Worm (Caenorhabditis elegans) whole organism, L3 larva: Measurements from ENCODE around the gene C39B10.4.

Source experiments
- ZK546.5 ChIP-seq: sonication (generic microtip); optimal IDR thresholded peaks from 2 replicates; lab custom pipeline; 2017; ENCODE audit warnings: missing biosample characterization, missing genetic modification characterization
- ceh-82 ChIP-seq: fragments of 150-350 bp; optimal IDR thresholded peaks from 2 replicates; lab custom pipeline; 2014; ENCODE audit warnings: missing biosample characterization, missing genetic modification characterization
- ceh-9 ChIP-seq: sonication (generic microtip); optimal IDR thresholded peaks from 2 replicates; lab custom pipeline; 2018; ENCODE audit warnings: missing biosample characterization, missing genetic modification characterization
- daf-12 ChIP-seq: fragments of 150-350 bp; optimal IDR thresholded peaks from 2 replicates; lab custom pipeline; 2014; ENCODE audit warnings: missing biosample characterization, missing genetic modification reagents, missing genetic modification characterization
- egl-5 ChIP-seq: fragments of 150-350 bp; optimal IDR thresholded peaks from 2 replicates; lab custom pipeline; 2017; ENCODE audit warnings: missing biosample characterization, missing genetic modification reagents, missing genetic modification characterization, inconsistent platforms
- elt-1 ChIP-seq: fragments of 150-350 bp; optimal IDR thresholded peaks from 2 replicates; lab custom pipeline; 2014; ENCODE audit warnings: missing biosample characterization, missing genetic modification characterization
- fos-1 ChIP-seq: fragments of 150-350 bp; optimal IDR thresholded peaks from 2 replicates; lab custom pipeline; 2014; ENCODE audit warnings: missing biosample characterization, missing genetic modification characterization
- jun-1 ChIP-seq: fragments of 150-350 bp; optimal IDR thresholded peaks from 2 replicates; lab custom pipeline; 2014; ENCODE audit warnings: missing biosample characterization, missing genetic modification reagents, missing genetic modification characterization
- lin-39 ChIP-seq: fragments of 150-350 bp; optimal IDR thresholded peaks from 2 replicates; lab custom pipeline; 2018; ENCODE audit warnings: missing biosample characterization, missing genetic modification reagents, missing genetic modification characterization
- mdl-1 ChIP-seq: fragments of 150-350 bp; optimal IDR thresholded peaks from 2 replicates; lab custom pipeline; 2014; ENCODE audit warnings: missing biosample characterization, missing genetic modification characterization
- nhr-25 ChIP-seq: sonication (generic microtip); optimal IDR thresholded peaks from 2 replicates; lab custom pipeline; 2017; ENCODE audit warnings: missing biosample characterization, missing genetic modification characterization
- pqm-1 ChIP-seq: fragments of 150-350 bp; optimal IDR thresholded peaks from 2 replicates; lab custom pipeline; 2017; ENCODE audit warnings: missing biosample characterization, missing genetic modification characterization, inconsistent platforms
- tbx-2 ChIP-seq: sonication (generic microtip); optimal IDR thresholded peaks from 2 replicates; lab custom pipeline; 2016; ENCODE audit warnings: mild to moderate bottlenecking, missing genetic modification characterization, missing compliant biosample characterization
- ztf-4 ChIP-seq: fragments of 150-350 bp; optimal IDR thresholded peaks from 2 replicates; lab custom pipeline; 2014; ENCODE audit warnings: missing biosample characterization, missing genetic modification characterization

DNA sequence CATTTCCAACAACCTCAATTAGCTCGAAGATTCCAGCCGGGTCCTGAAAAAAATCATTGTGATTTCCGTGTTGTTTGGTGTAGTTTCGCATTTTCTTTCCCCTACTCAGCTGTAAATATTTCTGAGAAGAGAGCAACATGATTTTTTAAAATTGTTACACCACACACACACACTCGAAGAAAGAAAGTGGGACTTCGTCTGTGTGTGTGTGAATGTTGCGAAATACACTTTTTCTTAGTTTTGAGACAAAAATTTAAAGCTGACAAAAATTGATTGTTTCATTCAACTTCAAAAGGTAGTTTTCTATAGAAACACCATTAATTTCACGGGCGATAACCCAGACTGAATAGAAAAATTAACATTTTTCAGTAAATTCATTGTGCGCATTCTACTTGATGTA, 16.7 kb upstream of the C39B10.4 start:
- TF ChIP-seq daf-12 (tag; lab: Kevin White, UChicago) (no peak), ceh-82 (tag; lab: Kevin White, UChicago) (no peak), pqm-1 (no peak), elt-1 (tag; lab: Kevin White, UChicago) (no peak), tbx-2 (tag; lab: Kevin White, UChicago) (no peak), ztf-4 (tag; lab: Kevin White, UChicago) (no peak), ceh-9 (tag; lab: Kevin White, UChicago) (no peak), jun-1 (tag; lab: Kevin White, UChicago) (no peak), fos-1 (no peak), egl-5 (tag; lab: Kevin White, UChicago) (no peak), nhr-25 (tag; lab: Kevin White, UChicago) (no peak), ZK546.5 (no peak), lin-39 (tag; lab: Kevin White, UChicago) (no peak), mdl-1 (no peak)
